Fruit fly (Drosophila melanogaster) whole organism, embryonic: ENCODE results near the gene gammaCOP.

Experiments used
- ATbp ChIP-seq: fragments of 200-800 bp; sonication (Bioruptor generic); optimal IDR thresholded peaks from 2 replicates; lab custom pipeline; 2017; ENCODE audit warnings: missing biosample characterization, mild to moderate bottlenecking, missing genetic modification characterization, missing genetic modification reagents
- CG10543 ChIP-seq: fragments of 200-800 bp; sonication (Bioruptor generic); optimal IDR thresholded peaks from 3 replicates; lab custom pipeline; 2017; ENCODE audit warnings: missing biosample characterization, mild to moderate bottlenecking, missing genetic modification characterization, moderate library complexity
- CG10565 ChIP-seq: fragments of 200-800 bp; sonication (Bioruptor generic); optimal IDR thresholded peaks from 3 replicates; lab custom pipeline; 2016; ENCODE audit warnings: missing biosample characterization, mild to moderate bottlenecking, missing genetic modification characterization
- CG11398 ChIP-seq: fragments of 200-800 bp; sonication (Bioruptor generic); optimal IDR thresholded peaks from 2 replicates; lab custom pipeline; 2016; ENCODE audit warnings: missing biosample characterization, missing genetic modification characterization
- CG12155 ChIP-seq: fragments of 200-800 bp; sonication (Bioruptor generic); optimal IDR thresholded peaks from 3 replicates; lab custom pipeline; 2016; ENCODE audit warnings: missing biosample characterization, missing genetic modification characterization
- CG14441 ChIP-seq: fragments of 200-800 bp; sonication (Bioruptor generic); IDR thresholded peaks from 2 replicates; pipeline ENCODE4 v1.3.6; 2022; ENCODE audit warnings: missing biosample characterization, missing genetic modification characterization
- CG1647 ChIP-seq: fragments of 200-800 bp; sonication (Bioruptor generic); optimal IDR thresholded peaks from 3 replicates; lab custom pipeline; 2016; ENCODE audit warnings: missing biosample characterization, missing genetic modification characterization
- CG16863 ChIP-seq: fragments of 200-800 bp; sonication (Bioruptor generic); optimal IDR thresholded peaks from 3 replicates; lab custom pipeline; 2016; ENCODE audit warnings: missing biosample characterization, missing genetic modification characterization
- CG17385 ChIP-seq: fragments of 200-800 bp; sonication (Bioruptor generic); optimal IDR thresholded peaks from 3 replicates; lab custom pipeline; 2018; ENCODE audit warnings: missing biosample characterization, mild to moderate bottlenecking, missing genetic modification characterization
- CG17802 ChIP-seq: fragments of 200-800 bp; sonication (Bioruptor generic); optimal IDR thresholded peaks from 2 replicates; lab custom pipeline; 2018; ENCODE audit warnings: missing biosample characterization, mild to moderate bottlenecking, missing genetic modification characterization, moderate library complexity
- CG18599 ChIP-seq: fragments of 200-800 bp; sonication (Bioruptor generic); optimal IDR thresholded peaks from 3 replicates; lab custom pipeline; 2017; ENCODE audit warnings: missing biosample characterization, missing genetic modification characterization, mild to moderate bottlenecking, moderate library complexity, missing genetic modification reagents
- CG3407 ChIP-seq: fragments of 200-800 bp; sonication (Bioruptor generic); optimal IDR thresholded peaks from 2 replicates; lab custom pipeline; 2018; ENCODE audit warnings: missing biosample characterization, mild to moderate bottlenecking, missing genetic modification characterization
- CG3726 ChIP-seq: fragments of 200-800 bp; sonication (Bioruptor generic); IDR thresholded peaks from 3 replicates; pipeline ENCODE4, ENCODE4 v1.3.6; 2022; ENCODE audit warnings: missing biosample characterization, missing genetic modification characterization
- CG42726 ChIP-seq: fragments of 200-800 bp; sonication (Bioruptor generic); IDR thresholded peaks from 2 replicates; pipeline ENCODE4 v1.3.6; 2022; ENCODE audit warnings: missing biosample characterization, missing genetic modification characterization; ENCODE audit not compliant: partially characterized antibody
- CG4730 ChIP-seq: fragments of 200-800 bp; sonication (Bioruptor generic); IDR thresholded peaks from 2 replicates; pipeline ENCODE4 v1.3.6; 2022; ENCODE audit warnings: missing biosample characterization, missing genetic modification characterization
- CG5180 ChIP-seq: fragments of 200-800 bp; sonication (Bioruptor generic); optimal IDR thresholded peaks from 3 replicates; lab custom pipeline; 2017; ENCODE audit warnings: missing biosample characterization, missing genetic modification characterization, mild to moderate bottlenecking, moderate library complexity, missing genetic modification reagents
- CG6689 ChIP-seq: fragments of 200-800 bp; sonication (Bioruptor generic); IDR thresholded peaks from 2 replicates; pipeline ENCODE4 v1.3.6; 2022; ENCODE audit warnings: missing biosample characterization, missing genetic modification characterization
- CG7987 ChIP-seq: fragments of 200-800 bp; sonication (Bioruptor generic); optimal IDR thresholded peaks from 2 replicates; lab custom pipeline; 2018; ENCODE audit warnings: missing biosample characterization, mild to moderate bottlenecking, missing genetic modification characterization, moderate library complexity
- CG9727 ChIP-seq: fragments of 200-800 bp; sonication (Bioruptor generic); optimal IDR thresholded peaks from 3 replicates; lab custom pipeline; 2017; ENCODE audit warnings: missing biosample characterization, mild to moderate bottlenecking, missing genetic modification characterization
- D19A ChIP-seq: fragments of 200-800 bp; optimal IDR thresholded peaks from 3 replicates; lab custom pipeline; 2019; ENCODE audit warnings: missing biosample characterization, mild to moderate bottlenecking, missing genetic modification characterization, moderate library complexity
- D19B ChIP-seq: fragments of 200-800 bp; sonication (Bioruptor generic); optimal IDR thresholded peaks from 2 replicates; lab custom pipeline; 2017; ENCODE audit warnings: missing biosample characterization, mild to moderate bottlenecking, missing genetic modification characterization
- Dek ChIP-seq: fragments of 200-800 bp; sonication (Bioruptor generic); optimal IDR thresholded peaks from 3 replicates; lab custom pipeline; 2019; ENCODE audit warnings: missing biosample characterization, mild to moderate bottlenecking, missing genetic modification characterization, moderate library complexity
- Fer3 ChIP-seq: fragments of 200-800 bp; sonication (Bioruptor generic); optimal IDR thresholded peaks from 2 replicates; lab custom pipeline; 2018; ENCODE audit warnings: missing biosample characterization, mild to moderate bottlenecking, missing genetic modification characterization, moderate library complexity
- Gug ChIP-seq: fragments of 200-800 bp; sonication (Bioruptor generic); IDR thresholded peaks from 4 replicates; pipeline ENCODE4 v1.3.6; 2022; ENCODE audit warnings: missing biosample characterization, missing genetic modification characterization
- Hmx ChIP-seq: fragments of 200-800 bp; sonication (Bioruptor generic); optimal IDR thresholded peaks from 2 replicates; lab custom pipeline; 2016; ENCODE audit warnings: missing biosample characterization, missing genetic modification characterization
- Pdp1 ChIP-seq, 2 experiments: fragments of 200-800 bp; sonication (Bioruptor generic); optimal IDR thresholded peaks; 3 replicates each; lab custom pipeline; 2016; ENCODE audit warnings: missing biosample characterization in 2 of 2, missing genetic modification characterization in 2 of 2, mild to moderate bottlenecking in 1 of 2, moderate library complexity in 1 of 2
- Ptx1 ChIP-seq: fragments of 200-800 bp; sonication (Bioruptor generic); IDR thresholded peaks from 2 replicates; pipeline ENCODE4 v1.3.6; 2022; ENCODE audit warnings: missing biosample characterization, missing genetic modification characterization
- Trl ChIP-seq, 3 experiments: fragments of >200 bp in 2 of 3; fragments of 200-800 bp in 1 of 3; sonication (Bioruptor generic) in 1 of 3; optimal IDR thresholded peaks; 2 replicates in 1 of 3; 3 replicates in 2 of 3; lab custom pipeline; 2016 to 2017; ENCODE audit warnings: missing biosample characterization in 1 of 3, missing genetic modification characterization in 1 of 3
- YL-1 ChIP-seq: fragments of 200-800 bp; sonication (Bioruptor generic); optimal IDR thresholded peaks from 3 replicates; lab custom pipeline; 2017; ENCODE audit warnings: missing biosample characterization, mild to moderate bottlenecking, missing genetic modification characterization
- ac ChIP-seq: fragments of 200-800 bp; sonication (Bioruptor generic); optimal IDR thresholded peaks from 3 replicates; lab custom pipeline; 2017; ENCODE audit warnings: missing biosample characterization, mild to moderate bottlenecking, missing genetic modification characterization
- chinmo ChIP-seq: fragments of 200-800 bp; sonication (Bioruptor generic); IDR thresholded peaks from 4 replicates; pipeline ENCODE4 v1.3.6; 2022; ENCODE audit warnings: missing biosample characterization, missing genetic modification characterization; ENCODE audit not compliant: partially characterized antibody
- crc ChIP-seq: fragments of 200-800 bp; sonication (Bioruptor generic); optimal IDR thresholded peaks from 2 replicates; lab custom pipeline; 2016; ENCODE audit warnings: missing biosample characterization, missing genetic modification characterization
- dmrt11E ChIP-seq: fragments of 200-800 bp; sonication (Bioruptor generic); optimal IDR thresholded peaks from 3 replicates; lab custom pipeline; 2018; ENCODE audit warnings: missing biosample characterization, mild to moderate bottlenecking, missing genetic modification characterization, moderate library complexity
- dysf ChIP-seq: fragments of 200-800 bp; sonication (Bioruptor generic); IDR thresholded peaks from 3 replicates; pipeline ENCODE4 v1.3.6; 2022; ENCODE audit warnings: missing biosample characterization, missing genetic modification characterization
- ham ChIP-seq: fragments of 200-800 bp; sonication (Bioruptor generic); IDR thresholded peaks from 2 replicates; pipeline ENCODE4 v1.3.6; 2022; ENCODE audit warnings: missing biosample characterization, missing genetic modification characterization
- her ChIP-seq: fragments of 200-800 bp; sonication (Bioruptor generic); optimal IDR thresholded peaks from 2 replicates; lab custom pipeline; 2016; ENCODE audit warnings: missing biosample characterization, missing genetic modification characterization
- hth ChIP-seq: fragments of >200 bp; optimal IDR thresholded peaks from 2 replicates; lab custom pipeline; 2017; ENCODE audit warnings: inconsistent platforms
- ind ChIP-seq: fragments of 200-800 bp; sonication (Bioruptor generic); optimal IDR thresholded peaks from 3 replicates; lab custom pipeline; 2016; ENCODE audit warnings: missing biosample characterization, missing genetic modification characterization
- jumu ChIP-seq: fragments of 200-800 bp; sonication (Bioruptor generic); optimal IDR thresholded peaks from 3 replicates; lab custom pipeline; 2016; ENCODE audit warnings: missing biosample characterization, missing genetic modification characterization
- onecut ChIP-seq: fragments of 200-800 bp; sonication (Bioruptor generic); IDR thresholded peaks from 2 replicates; pipeline ENCODE4 v1.3.6; 2022; ENCODE audit warnings: missing biosample characterization, missing genetic modification characterization
- psq ChIP-seq: fragments of 200-800 bp; sonication (Bioruptor generic); optimal IDR thresholded peaks from 2 replicates; lab custom pipeline; 2017; ENCODE audit warnings: missing biosample characterization, missing genetic modification characterization
- repo ChIP-seq: fragments of 200-800 bp; sonication (Bioruptor generic); optimal IDR thresholded peaks from 2 replicates; lab custom pipeline; 2016; ENCODE audit warnings: missing biosample characterization, missing genetic modification characterization
- sc ChIP-seq, 3 experiments: fragments of >200 bp in 2 of 3; fragments of 200-800 bp in 1 of 3; sonication (Bioruptor generic) in 1 of 3; optimal IDR thresholded peaks; 2 replicates in 2 of 3; 3 replicates in 1 of 3; lab custom pipeline; 2017; ENCODE audit warnings: mild to moderate bottlenecking in 1 of 3, missing biosample characterization in 1 of 3, missing genetic modification characterization in 1 of 3, missing genetic modification reagents in 1 of 3
- sima ChIP-seq: fragments of 200-800 bp; sonication (Bioruptor generic); optimal IDR thresholded peaks from 2 replicates; lab custom pipeline; 2016; ENCODE audit warnings: missing biosample characterization, missing genetic modification characterization
- slp2 ChIP-seq: fragments of 200-800 bp; sonication (Bioruptor generic); optimal IDR thresholded peaks from 2 replicates; lab custom pipeline; 2016; ENCODE audit warnings: missing biosample characterization, missing genetic modification characterization
- sob ChIP-seq: fragments of 200-800 bp; sonication (Bioruptor generic); IDR thresholded peaks from 2 replicates; pipeline ENCODE4 v1.3.6; 2022; ENCODE audit warnings: missing biosample characterization, missing genetic modification characterization
- ssp ChIP-seq: fragments of 200-800 bp; sonication (Bioruptor generic); IDR thresholded peaks from 2 replicates; pipeline ENCODE4 v1.3.6; 2022; ENCODE audit warnings: missing biosample characterization, missing genetic modification characterization
- tna ChIP-seq: fragments of 200-800 bp; sonication (Bioruptor generic); IDR thresholded peaks from 2 replicates; pipeline ENCODE4 v1.3.6; 2022; ENCODE audit warnings: missing biosample characterization, missing genetic modification characterization; ENCODE audit not compliant: partially characterized antibody
- toy ChIP-seq: fragments of 200-800 bp; sonication (Bioruptor generic); IDR thresholded peaks from 2 replicates; pipeline ENCODE4 v1.3.6; 2022; ENCODE audit warnings: missing biosample characterization, missing genetic modification characterization

Gene gammaCOP

DNA sequence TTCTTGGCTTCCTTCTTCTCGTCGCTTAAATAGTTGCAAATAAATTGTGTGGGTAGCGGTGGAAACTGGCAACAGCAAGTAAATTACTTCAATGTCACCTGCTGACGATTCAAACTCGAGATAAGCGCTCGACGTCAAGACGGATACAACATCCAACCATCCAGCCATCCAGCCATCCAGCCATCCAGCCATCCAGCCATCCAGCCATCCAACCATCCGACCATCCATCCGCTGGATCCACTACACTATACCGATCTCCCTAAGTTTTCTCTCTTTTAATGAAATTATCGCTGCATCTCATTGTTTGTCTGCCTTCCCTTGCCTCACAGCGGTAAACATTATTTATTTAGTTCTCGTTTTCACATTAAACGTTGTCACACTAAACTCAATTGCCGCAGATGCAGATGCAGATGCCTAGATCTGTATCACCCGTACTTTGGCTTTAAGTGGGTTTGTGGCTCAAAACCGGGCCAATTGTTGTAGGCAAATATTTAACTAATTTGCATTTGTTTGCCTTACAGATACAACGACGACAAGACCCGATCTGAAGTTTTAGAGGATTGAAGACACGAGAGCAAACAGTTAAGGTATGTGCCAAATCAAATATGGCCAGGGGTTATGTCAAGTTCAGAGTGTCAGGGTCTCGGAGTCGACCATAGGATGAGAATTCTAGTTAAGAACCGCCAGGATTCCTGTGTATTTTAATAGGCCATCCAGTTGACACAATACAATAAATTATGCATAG is 23.0 kb upstream of the gammaCOP start (continued):
- no peak for TF ChIP-seq Dek (tag; lab: Kevin White, UChicago)
- TF ChIP-seq hth (lab: Kevin White, UChicago): no peak
- no peak for TF ChIP-seq sob (GFP tag; lab: Robert Waterston, UW)
- no peak for TF ChIP-seq CG3726
- no peak for TF ChIP-seq CG11398 (GFP tag; lab: Kevin White, UChicago)
- TF ChIP-seq CG17802: no peak
- no peak for TF ChIP-seq CG17385 (GFP tag; lab: Kevin White, UChicago)
- no peak for TF ChIP-seq her (GFP tag; lab: Kevin White, UChicago)
- TF ChIP-seq YL-1 (GFP tag; lab: Kevin White, UChicago): no peak
- no peak for TF ChIP-seq D19B (GFP tag; lab: Kevin White, UChicago)
- no peak for TF ChIP-seq CG5180
- TF ChIP-seq Pdp1 (GFP tag; optimal IDR thresholded peaks at IDR 0.05; lab: Kevin White, UChicago): no peak
- no peak for TF ChIP-seq CG42726
- no peak for TF ChIP-seq ham
- TF ChIP-seq ac (GFP tag; lab: Kevin White, UChicago): peak; percentile 59
- TF ChIP-seq CG12155: no peak
- no peak for TF ChIP-seq CG18599 (GFP tag; lab: Kevin White, UChicago)
- no peak for TF ChIP-seq toy (GFP tag; lab: Robert Waterston, UW)
- no peak for TF ChIP-seq dysf (GFP tag; lab: Robert Waterston, UW)
- no peak for TF ChIP-seq sc (optimal IDR thresholded peaks at IDR 0.05; lab: Kevin White, UChicago)
- no peak for TF ChIP-seq sc (GFP tag; optimal IDR thresholded peaks at IDR 0.05; lab: Kevin White, UChicago)
- no peak for TF ChIP-seq CG3407 (GFP tag; lab: Kevin White, UChicago)
- TF ChIP-seq tna (GFP tag; lab: Robert Waterston, UW): no peak
- TF ChIP-seq CG10543 (GFP tag; lab: Kevin White, UChicago): no peak
- no peak for TF ChIP-seq ssp (GFP tag; lab: Robert Waterston, UW)
- TF ChIP-seq onecut: no peak
- TF ChIP-seq ATbp (GFP tag; lab: Kevin White, UChicago): peak; percentile 40
- no peak for TF ChIP-seq Gug
- TF ChIP-seq CG7987: no peak
- no peak for TF ChIP-seq D19A (tag; lab: Kevin White, UChicago)
- TF ChIP-seq CG10565 (GFP tag; lab: Kevin White, UChicago): no peak
- peak; percentile 47 for TF ChIP-seq dmrt11E (tag; lab: Kevin White, UChicago)
- no peak for TF ChIP-seq ind
- no peak for TF ChIP-seq CG16863 (GFP tag; lab: Kevin White, UChicago)
- TF ChIP-seq repo (GFP tag; lab: Kevin White, UChicago): no peak
- no peak for TF ChIP-seq psq
- TF ChIP-seq Ptx1 (GFP tag; lab: Robert Waterston, UW): no peak
- TF ChIP-seq CG1647: no peak
- peak; percentile 27 for TF ChIP-seq CG9727 (GFP tag; lab: Kevin White, UChicago)
- no peak for TF ChIP-seq Hmx (GFP tag; lab: Kevin White, UChicago)
- TF ChIP-seq CG6689 (GFP tag; lab: Robert Waterston, UW): peak; percentile 15; the same call in 1 of the 2 replicates
- TF ChIP-seq CG4730 (GFP tag; lab: Robert Waterston, UW): no peak
- no peak for TF ChIP-seq Fer3 (tag; lab: Kevin White, UChicago)
- TF ChIP-seq chinmo (GFP tag; lab: Robert Waterston, UW): no peak
- no peak for TF ChIP-seq slp2
- no peak for TF ChIP-seq Trl (optimal IDR thresholded peaks at IDR 0.05; lab: Kevin White, UChicago)
- no peak for TF ChIP-seq Trl (GFP tag; optimal IDR thresholded peaks at IDR 0.05; lab: Kevin White, UChicago)
- TF ChIP-seq CG14441 (GFP tag; lab: Robert Waterston, UW): no peak
- no peak for TF ChIP-seq crc (GFP tag; lab: Kevin White, UChicago)
- no peak for TF ChIP-seq sima (GFP tag; lab: Kevin White, UChicago)
- no peak for TF ChIP-seq jumu
